Fruit fly (Drosophila melanogaster): Measurements from ENCODE around the gene dnc.

Gene dnc

dm6 chrX:3162405-3163256 is 13.6 kb upstream of the dnc start:
- TF ChIP-seq Hnf4 (GFP tag; optimal IDR thresholded peaks at IDR 0.05): peak; percentile 92
- TF ChIP-seq br (GFP tag; optimal IDR thresholded peaks at IDR 0.05): peak; percentile 93
- TF ChIP-seq rgr (GFP tag; optimal IDR thresholded peaks at IDR 0.05): peak; percentile 94
- TF ChIP-seq jim (GFP tag; optimal IDR thresholded peaks at IDR 0.05): no peak
- peak; percentile 93 for TF ChIP-seq OdsH (GFP tag; optimal IDR thresholded peaks at IDR 0.05)
- no peak for TF ChIP-seq usp (GFP tag; optimal IDR thresholded peaks at IDR 0.05)
- peak; percentile 66 for TF ChIP-seq N (GFP tag; optimal IDR thresholded peaks at IDR 0.05)
- peak; percentile 91 for TF ChIP-seq Sp1 (GFP tag; optimal IDR thresholded peaks at IDR 0.05)
- TF ChIP-seq pan (optimal IDR thresholded peaks at IDR 0.05): no peak
- TF ChIP-seq Dfd (GFP tag; optimal IDR thresholded peaks at IDR 0.05): no peak
- TF ChIP-seq HLH106 (tag; optimal IDR thresholded peaks at IDR 0.05): peak; percentile 92
- peak; percentile 1 for TF ChIP-seq Rel (GFP tag; optimal IDR thresholded peaks at IDR 0.05)
- TF ChIP-seq Rel (tag; optimal IDR thresholded peaks at IDR 0.05): peak; percentile 63
- peak in 1 of 2 experiments; percentile 95 for TF ChIP-seq foxo (GFP tag; optimal IDR thresholded peaks at IDR 0.05)
- peak; percentile 87 for TF ChIP-seq dmrt93B (GFP tag; optimal IDR thresholded peaks at IDR 0.05)
- no peak for TF ChIP-seq GATAd (GFP tag; optimal IDR thresholded peaks at IDR 0.05)
- TF ChIP-seq Vsx2 (GFP tag; optimal IDR thresholded peaks at IDR 0.05; ENCODE audit: partially characterized antibody): peak; percentile 10
- peak; percentile 12 to 40 for TF ChIP-seq dl (GFP tag; optimal IDR thresholded peaks at IDR 0.05; ENCODE audit: insufficient read depth in 1 of 2, partially characterized antibody in 2 of 2)
- no peak for TF ChIP-seq lola (GFP tag; optimal IDR thresholded peaks at IDR 0.05)
- peak; percentile 85 for TF ChIP-seq brk (GFP tag; optimal IDR thresholded peaks at IDR 0.05)
- TF ChIP-seq CrebA (GFP tag; optimal IDR thresholded peaks at IDR 0.05; ENCODE audit: borderline replicate concordance): no peak
- peak; percentile 97 for TF ChIP-seq psq (GFP tag; optimal IDR thresholded peaks at IDR 0.05)
- TF ChIP-seq Myc (optimal IDR thresholded peaks at IDR 0.05): peak; percentile 80
- peak; percentile 81 for TF ChIP-seq Jra (GFP tag; optimal IDR thresholded peaks at IDR 0.05)
- TF ChIP-seq tai (GFP tag; optimal IDR thresholded peaks at IDR 0.05): no peak
- no peak for TF ChIP-seq Mio (GFP tag; optimal IDR thresholded peaks at IDR 0.05)
- peak; percentile 53 for TF ChIP-seq Dif (GFP tag; optimal IDR thresholded peaks at IDR 0.05; ENCODE audit: partially characterized antibody)
- TF ChIP-seq Hr83 (GFP tag; optimal IDR thresholded peaks at IDR 0.05; ENCODE audit: poor library complexity, severe bottlenecking): no peak
- peak; percentile 84 for TF ChIP-seq CG9705 (GFP tag; optimal IDR thresholded peaks at IDR 0.05)
- TF ChIP-seq sv (GFP tag; optimal IDR thresholded peaks at IDR 0.05): peak; percentile 96
- no peak for TF ChIP-seq Abd-B (GFP tag; optimal IDR thresholded peaks at IDR 0.05)
- peak; percentile 94 for TF ChIP-seq h (GFP tag; optimal IDR thresholded peaks at IDR 0.05)
- TF ChIP-seq fru (GFP tag; optimal IDR thresholded peaks at IDR 0.05): peak; percentile 96
- TF ChIP-seq CG32264 (GFP tag; optimal IDR thresholded peaks at IDR 0.05): peak; percentile 66
- peak; percentile 96 for TF ChIP-seq woc (GFP tag; optimal IDR thresholded peaks at IDR 0.05)
- peak; percentile 76 for TF ChIP-seq sage (GFP tag; optimal IDR thresholded peaks at IDR 0.05)
- TF ChIP-seq ey (GFP tag; optimal IDR thresholded peaks at IDR 0.05): peak; percentile 96
- TF ChIP-seq dsf (GFP tag; optimal IDR thresholded peaks at IDR 0.05; ENCODE audit: borderline replicate concordance): peak; percentile 68
- no peak for TF ChIP-seq Hr78 (GFP tag; optimal IDR thresholded peaks at IDR 0.05)

DNA sequence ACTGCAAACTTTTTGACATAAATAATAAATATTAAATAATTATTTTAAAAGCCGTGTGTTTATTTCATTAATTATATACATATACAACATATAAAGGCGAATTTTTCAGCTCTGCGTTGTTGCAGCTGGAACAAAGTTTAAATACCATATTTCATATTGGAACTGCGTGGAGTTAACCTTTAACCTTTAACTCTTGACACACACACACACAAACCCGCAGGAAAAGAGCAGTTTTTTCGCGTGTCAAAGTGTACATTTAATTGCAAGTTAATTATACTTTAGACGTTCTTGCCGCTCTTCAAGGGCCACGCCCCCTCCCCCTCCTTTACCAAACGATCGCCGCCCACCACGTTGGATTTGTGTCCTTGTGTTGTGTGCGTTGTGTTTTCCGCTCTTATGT is 4.0 kb upstream of the dnc start:
- TF ChIP-seq dl (GFP tag; optimal IDR thresholded peaks at IDR 0.05; ENCODE audit: insufficient read depth in 1 of 2, partially characterized antibody in 2 of 2) (no peak), Mio (GFP tag; optimal IDR thresholded peaks at IDR 0.05) (no peak), brk (GFP tag; optimal IDR thresholded peaks at IDR 0.05) (no peak), tai (GFP tag; optimal IDR thresholded peaks at IDR 0.05) (no peak), Sp1 (GFP tag; optimal IDR thresholded peaks at IDR 0.05) (no peak), psq (GFP tag; optimal IDR thresholded peaks at IDR 0.05) (no peak), lola (GFP tag; optimal IDR thresholded peaks at IDR 0.05) (no peak), Hr83 (GFP tag; optimal IDR thresholded peaks at IDR 0.05; ENCODE audit: poor library complexity, severe bottlenecking) (no peak), woc (GFP tag; optimal IDR thresholded peaks at IDR 0.05) (no peak), sv (GFP tag; optimal IDR thresholded peaks at IDR 0.05) (no peak), usp (GFP tag; optimal IDR thresholded peaks at IDR 0.05) (no peak), pan (optimal IDR thresholded peaks at IDR 0.05) (no peak), OdsH (GFP tag; optimal IDR thresholded peaks at IDR 0.05) (no peak), Dif (GFP tag; optimal IDR thresholded peaks at IDR 0.05; ENCODE audit: partially characterized antibody) (no peak)

Data from whole organism, wandering third instar larva.